Fruit fly (Drosophila melanogaster) whole organism, wandering third instar larva: ENCODE data around the gene Pink1.
A peak's percentile ranks its signal among the peaks of the same experiment; 100 is the strongest.

Experiments
- CG32264 ChIP-seq: fragments of 200-800 bp; sonication (Bioruptor generic); optimal IDR thresholded peaks from 2 replicates; lab custom pipeline; 2016; ENCODE audit warnings: missing biosample characterization, missing genetic modification characterization
- CrebA ChIP-seq: fragments of 200-800 bp; sonication (Bioruptor generic); optimal IDR thresholded peaks from 2 replicates; lab custom pipeline; 2016; ENCODE audit warnings: missing biosample characterization, mild to moderate bottlenecking, missing genetic modification characterization, borderline replicate concordance
- Dfd ChIP-seq: fragments of >200 bp; optimal IDR thresholded peaks from 2 replicates; lab custom pipeline; 2017; ENCODE audit warnings: missing biosample characterization, missing genetic modification characterization
- Dif ChIP-seq: fragments of 200-275, 200-300 bp; sonication (Bioruptor generic); optimal IDR thresholded peaks from 2 replicates; lab custom pipeline; 2018; ENCODE audit warnings: missing biosample characterization, missing genetic modification characterization; ENCODE audit not compliant: partially characterized antibody
- HLH106 ChIP-seq: fragments of 200-800 bp; optimal IDR thresholded peaks from 3 replicates; lab custom pipeline; 2019; ENCODE audit warnings: missing biosample characterization, mild to moderate bottlenecking, missing genetic modification characterization, moderate library complexity
- Hnf4 ChIP-seq: fragments of 200-800 bp; sonication (Bioruptor generic); optimal IDR thresholded peaks from 2 replicates; lab custom pipeline; 2016; ENCODE audit warnings: missing biosample characterization, mild to moderate bottlenecking, missing genetic modification characterization
- Hr83 ChIP-seq: fragments of 200-300 bp; sonication (Bioruptor generic); optimal IDR thresholded peaks from 2 replicates; lab custom pipeline; 2016; ENCODE audit warnings: missing biosample characterization, mild to moderate bottlenecking, missing genetic modification characterization, moderate library complexity; ENCODE audit not compliant: poor library complexity, severe bottlenecking
- Jra ChIP-seq: sonication (Bioruptor generic); optimal IDR thresholded peaks from 2 replicates; lab custom pipeline; 2016; ENCODE audit warnings: missing biosample characterization, missing genetic modification characterization
- Mio ChIP-seq: sonication (Bioruptor generic); optimal IDR thresholded peaks from 2 replicates; lab custom pipeline; 2016; ENCODE audit warnings: missing biosample characterization, missing genetic modification characterization
- Myc ChIP-seq: fragments of >200 bp; optimal IDR thresholded peaks from 2 replicates; lab custom pipeline; 2017
- N ChIP-seq: fragments of >200 bp; optimal IDR thresholded peaks from 2 replicates; lab custom pipeline; 2018; ENCODE audit warnings: missing biosample characterization, missing external identifiers, missing genetic modification characterization
- OdsH ChIP-seq: fragments of 200-800 bp; sonication (Bioruptor generic); optimal IDR thresholded peaks from 2 replicates; lab custom pipeline; 2016; ENCODE audit warnings: missing biosample characterization, mild to moderate bottlenecking, missing genetic modification characterization
- Rel ChIP-seq, 2 experiments: fragments of 200-800 bp; sonication (Bioruptor generic) in 1 of 2; optimal IDR thresholded peaks; 2 replicates in 1 of 2; 3 replicates in 1 of 2; lab custom pipeline; 2016 to 2019; ENCODE audit warnings: mild to moderate bottlenecking in 2 of 2, missing biosample characterization in 2 of 2, missing genetic modification characterization in 2 of 2, moderate library complexity in 1 of 2
- Sp1 ChIP-seq: fragments of 200-800 bp; sonication (Bioruptor generic); optimal IDR thresholded peaks from 3 replicates; lab custom pipeline; 2019; ENCODE audit warnings: missing biosample characterization, mild to moderate bottlenecking, missing genetic modification characterization, moderate library complexity
- Vsx2 ChIP-seq: fragments of 200-300, 225-300 bp; sonication (Bioruptor generic); optimal IDR thresholded peaks from 2 replicates; lab custom pipeline; 2018; ENCODE audit warnings: missing biosample characterization, missing genetic modification characterization; ENCODE audit not compliant: partially characterized antibody
- br ChIP-seq: fragments of 200-800 bp; sonication (Bioruptor generic); optimal IDR thresholded peaks from 2 replicates; lab custom pipeline; 2016; ENCODE audit warnings: missing biosample characterization, missing genetic modification characterization
- brk ChIP-seq: fragments of 200-800 bp; sonication (Bioruptor generic); optimal IDR thresholded peaks from 2 replicates; lab custom pipeline; 2016; ENCODE audit warnings: missing biosample characterization, mild to moderate bottlenecking, missing genetic modification characterization
- dl ChIP-seq, 2 experiments: fragments of 175-275, 200-275 bp in 1 of 2; fragments of 200-275 bp in 1 of 2; sonication (Bioruptor generic); optimal IDR thresholded peaks; lab custom pipeline; 2018; ENCODE audit warnings: mild to moderate bottlenecking in 2 of 2, missing biosample characterization in 2 of 2, missing genetic modification characterization in 2 of 2, moderate library complexity in 2 of 2; ENCODE audit not compliant: partially characterized antibody in 2 of 2, insufficient read depth in 1 of 2
- dmrt93B ChIP-seq: fragments of 200-800 bp; sonication (Bioruptor generic); optimal IDR thresholded peaks from 2 replicates; lab custom pipeline; 2018; ENCODE audit warnings: missing biosample characterization, mild to moderate bottlenecking, missing genetic modification characterization
- dsf ChIP-seq: sonication (Bioruptor generic); optimal IDR thresholded peaks from 2 replicates; lab custom pipeline; 2016; ENCODE audit warnings: missing biosample characterization, missing genetic modification characterization, borderline replicate concordance
- ey ChIP-seq: fragments of 200-800 bp; sonication (Bioruptor generic); optimal IDR thresholded peaks from 2 replicates; lab custom pipeline; 2016; ENCODE audit warnings: missing biosample characterization, missing genetic modification characterization
- foxo ChIP-seq, 2 experiments: fragments of 200-800 bp; sonication (Bioruptor generic); optimal IDR thresholded peaks; 2 replicates in 1 of 2; 3 replicates in 1 of 2; lab custom pipeline; 2016 to 2017; ENCODE audit warnings: missing biosample characterization in 2 of 2, missing genetic modification characterization in 2 of 2
- h ChIP-seq: fragments of 200-800 bp; sonication (Bioruptor generic); optimal IDR thresholded peaks from 3 replicates; lab custom pipeline; 2016; ENCODE audit warnings: missing biosample characterization, mild to moderate bottlenecking, missing genetic modification characterization
- lola ChIP-seq: fragments of >200 bp; optimal IDR thresholded peaks from 2 replicates; lab custom pipeline; 2017; ENCODE audit warnings: missing biosample characterization, missing genetic modification characterization
- pan ChIP-seq: fragments of >200 bp; optimal IDR thresholded peaks from 2 replicates; lab custom pipeline; 2017
- psq ChIP-seq: fragments of 200-800 bp; sonication (Bioruptor generic); optimal IDR thresholded peaks from 3 replicates; lab custom pipeline; 2017; ENCODE audit warnings: missing biosample characterization, mild to moderate bottlenecking, missing genetic modification characterization, moderate library complexity
- rgr ChIP-seq: fragments of 200-800 bp; sonication (Bioruptor generic); optimal IDR thresholded peaks from 3 replicates; lab custom pipeline; 2016; ENCODE audit warnings: missing biosample characterization, mild to moderate bottlenecking, missing genetic modification characterization
- sv ChIP-seq: fragments of 200-800 bp; sonication (Bioruptor generic); optimal IDR thresholded peaks from 3 replicates; lab custom pipeline; 2016; ENCODE audit warnings: missing biosample characterization, missing genetic modification characterization
- tai ChIP-seq: sonication (Bioruptor generic); optimal IDR thresholded peaks from 2 replicates; lab custom pipeline; 2016; ENCODE audit warnings: missing biosample characterization, missing genetic modification characterization
- usp ChIP-seq: fragments of >200 bp; optimal IDR thresholded peaks from 2 replicates; lab custom pipeline; 2017; ENCODE audit warnings: missing biosample characterization, missing genetic modification characterization
- woc ChIP-seq: sonication (Bioruptor generic); optimal IDR thresholded peaks from 2 replicates; lab custom pipeline; 2016; ENCODE audit warnings: missing biosample characterization, mild to moderate bottlenecking, missing genetic modification characterization

Gene Pink1

DNA sequence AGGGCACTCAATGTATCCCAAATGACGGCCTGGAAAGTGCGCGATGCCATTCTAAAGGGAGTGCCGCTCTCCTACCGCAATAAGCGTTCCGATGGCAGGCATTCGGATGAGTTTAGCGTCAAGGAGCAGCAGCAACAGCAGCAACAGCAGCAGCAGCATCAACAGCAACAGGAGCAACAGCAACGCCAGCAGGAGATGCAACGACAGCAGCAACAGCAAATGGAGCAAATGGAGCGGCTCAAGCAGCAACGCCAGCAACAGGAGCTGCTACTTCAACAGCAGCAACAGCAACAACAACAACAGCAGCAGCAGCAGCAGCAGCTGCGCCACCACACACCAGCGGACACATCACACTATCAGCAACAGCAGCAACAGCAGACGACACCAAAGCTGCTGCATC is 32.6 kb downstream of the Pink1 start:
- TF ChIP-seq Jra (GFP tag; lab: Kevin White, UChicago) (no peak), Dfd (GFP tag; lab: Kevin White, UChicago) (peak; percentile 94)

DNA sequence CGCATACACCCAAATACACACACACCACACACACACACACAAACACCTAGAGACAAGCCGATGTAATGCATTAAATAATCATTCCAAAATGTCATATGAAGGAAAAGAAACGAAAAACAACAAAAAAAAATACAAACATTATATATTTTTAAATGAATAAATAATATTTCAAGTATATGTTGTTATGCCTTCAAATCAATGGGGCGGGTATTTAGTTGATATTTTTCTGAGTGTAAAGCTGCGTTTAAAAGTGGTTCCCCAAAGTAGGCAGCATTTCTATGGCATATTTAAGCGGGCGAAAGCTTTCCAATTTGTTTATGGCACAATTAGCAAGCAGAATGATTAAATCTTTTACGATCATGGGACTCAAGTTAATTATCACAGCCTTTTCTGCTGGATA is 35.7 kb downstream of the Pink1 start:
- TF ChIP-seq Dfd (GFP tag; lab: Kevin White, UChicago) (peak; percentile 32), N (no peak), Rel (GFP tag; optimal IDR thresholded peaks at IDR 0.05; lab: Kevin White, UChicago) (no peak), Rel (tag; optimal IDR thresholded peaks at IDR 0.05; lab: Kevin White, UChicago) (peak; percentile 73), sv (GFP tag; lab: Kevin White, UChicago) (no peak)

dm6 chrX:6719968-6720367 is 36.4 kb downstream of the Pink1 start:
- TF ChIP-seq dmrt93B (GFP tag; lab: Kevin White, UChicago) (no peak), lola (no peak), N (no peak), Hr83 (GFP tag; lab: Kevin White, UChicago) (no peak), Hnf4 (GFP tag; lab: Kevin White, UChicago) (no peak), usp (GFP tag; lab: Kevin White, UChicago) (no peak), Sp1 (GFP tag; lab: Kevin White, UChicago) (no peak), Vsx2 (no peak), pan (lab: Kevin White, UChicago) (no peak), dsf (GFP tag; lab: Kevin White, UChicago) (no peak)

dm6 chrX:6723622-6724021 is 40.0 kb downstream of the Pink1 start:
- TF ChIP-seq brk, result no peak
- TF ChIP-seq Dfd (GFP tag; lab: Kevin White, UChicago), result peak; percentile 99
- TF ChIP-seq Myc, result no peak
- no peak for TF ChIP-seq ey (GFP tag; lab: Kevin White, UChicago)
- TF ChIP-seq Mio (GFP tag; lab: Kevin White, UChicago), result no peak
- no peak for TF ChIP-seq HLH106
- no peak for TF ChIP-seq rgr (GFP tag; lab: Kevin White, UChicago)

- TF ChIP-seq sv (GFP tag; lab: Kevin White, UChicago) (no peak), OdsH (GFP tag; lab: Kevin White, UChicago) (no peak), tai (GFP tag; lab: Kevin White, UChicago) (no peak), Dif (peak; percentile 64)
Observed at dm6 chrX:6724904-6725505, 41.4 kb downstream of the Pink1 start.

dm6 chrX:6726758-6727490 is 43.3 kb downstream of the Pink1 start:
- TF ChIP-seq Dfd (GFP tag; lab: Kevin White, UChicago), result peak; percentile 64
- no peak for TF ChIP-seq Rel (GFP tag; optimal IDR thresholded peaks at IDR 0.05; lab: Kevin White, UChicago)
- peak; percentile 1 for TF ChIP-seq Rel (tag; optimal IDR thresholded peaks at IDR 0.05; lab: Kevin White, UChicago)
- no peak for TF ChIP-seq HLH106

- no peak for TF ChIP-seq dl (GFP tag; optimal IDR thresholded peaks at IDR 0.05; lab: Kevin White, UChicago; ENCODE audit: insufficient read depth in 1 of 2, partially characterized antibody in 2 of 2)
- no peak for TF ChIP-seq Vsx2
- no peak for TF ChIP-seq CrebA (GFP tag; lab: Kevin White, UChicago)
- TF ChIP-seq Rel (GFP tag; optimal IDR thresholded peaks at IDR 0.05; lab: Kevin White, UChicago), result no peak
- TF ChIP-seq Rel (tag; optimal IDR thresholded peaks at IDR 0.05; lab: Kevin White, UChicago), result no peak
- no peak for TF ChIP-seq psq (GFP tag; lab: Kevin White, UChicago)
- TF ChIP-seq HLH106, result no peak
- TF ChIP-seq woc, result no peak
- no peak for TF ChIP-seq N
- TF ChIP-seq br (GFP tag; lab: Kevin White, UChicago), result no peak
- TF ChIP-seq Dif, result no peak
- TF ChIP-seq ey (GFP tag; lab: Kevin White, UChicago), result no peak
- no peak for TF ChIP-seq foxo (GFP tag; optimal IDR thresholded peaks at IDR 0.05; lab: Kevin White, UChicago)
- no peak for TF ChIP-seq CG32264 (GFP tag; lab: Kevin White, UChicago)
- no peak for TF ChIP-seq brk
- TF ChIP-seq h (GFP tag; lab: Kevin White, UChicago), result no peak
Observed at dm6 chrX:6728597-6729158, 45.1 kb downstream of the Pink1 start.
